Fruit fly (Drosophila melanogaster) whole organism, prepupa: ENCODE measurements around the gene CG31551.

Source experiments
- Blimp-1 ChIP-seq: fragments of 200-800 bp; sonication (Bioruptor generic); optimal IDR thresholded peaks from 3 replicates; lab custom pipeline; 2017; ENCODE audit warnings: missing biosample characterization, missing genetic modification characterization, mild to moderate bottlenecking, moderate library complexity, missing genetic modification reagents
- CG10631 ChIP-seq: fragments of 200-800 bp; sonication (Bioruptor generic); optimal IDR thresholded peaks from 2 replicates; lab custom pipeline; 2016; ENCODE audit warnings: missing biosample characterization, missing genetic modification characterization
- CG1621 ChIP-seq: fragments of 200-800 bp; sonication (Bioruptor generic); optimal IDR thresholded peaks from 3 replicates; lab custom pipeline; 2018; ENCODE audit warnings: missing biosample characterization, mild to moderate bottlenecking, missing genetic modification characterization
- CG16779 ChIP-seq: fragments of 200-800 bp; sonication (Bioruptor generic); optimal IDR thresholded peaks from 3 replicates; lab custom pipeline; 2017; ENCODE audit warnings: missing biosample characterization, mild to moderate bottlenecking, missing genetic modification characterization
- CG3032 ChIP-seq: fragments of 200-800 bp; optimal IDR thresholded peaks from 2 replicates; lab custom pipeline; 2019; ENCODE audit warnings: missing biosample characterization, mild to moderate bottlenecking, missing genetic modification characterization, moderate library complexity
- CG31627 ChIP-seq: fragments of 200-800 bp; sonication (Bioruptor generic); optimal IDR thresholded peaks from 3 replicates; lab custom pipeline; 2016; ENCODE audit warnings: missing biosample characterization, missing genetic modification characterization
- CG34406 ChIP-seq: fragments of 200-800 bp; sonication (Bioruptor generic); optimal IDR thresholded peaks from 3 replicates; lab custom pipeline; 2016; ENCODE audit warnings: missing biosample characterization, missing genetic modification characterization
- CG3919 ChIP-seq: fragments of 200-800 bp; sonication (Bioruptor generic); optimal IDR thresholded peaks from 3 replicates; lab custom pipeline; 2016; ENCODE audit warnings: missing biosample characterization, missing genetic modification characterization
- CG6163 ChIP-seq: fragments of 200-800 bp; sonication (Bioruptor generic); IDR thresholded peaks from 3 replicates; pipeline ENCODE4 v1.3.6; 2022; ENCODE audit warnings: missing biosample characterization, missing genetic modification characterization
- CG6276 ChIP-seq: fragments of 200-800 bp; sonication (Bioruptor generic); optimal IDR thresholded peaks from 2 replicates; lab custom pipeline; 2017; ENCODE audit warnings: missing biosample characterization, mild to moderate bottlenecking, missing genetic modification characterization
- CG6792 ChIP-seq: fragments of 200-800 bp; sonication (Bioruptor generic); optimal IDR thresholded peaks from 3 replicates; lab custom pipeline; 2016; ENCODE audit warnings: missing biosample characterization, missing genetic modification characterization
- CG6808 ChIP-seq: fragments of 200-800 bp; sonication (Bioruptor generic); optimal IDR thresholded peaks from 3 replicates; lab custom pipeline; 2017; ENCODE audit warnings: missing biosample characterization, missing genetic modification characterization, mild to moderate bottlenecking, moderate library complexity, missing genetic modification reagents
- CG6854 ChIP-seq: fragments of 200-800 bp; sonication (Bioruptor generic); optimal IDR thresholded peaks from 2 replicates; lab custom pipeline; 2017; ENCODE audit warnings: missing biosample characterization, mild to moderate bottlenecking, missing genetic modification characterization
- CG8119 ChIP-seq: fragments of 200-800 bp; sonication (Bioruptor generic); IDR thresholded peaks from 3 replicates; pipeline ENCODE4 v1.3.6; 2022; ENCODE audit warnings: missing biosample characterization, missing genetic modification characterization
- CG8319 ChIP-seq: fragments of 200-800 bp; sonication (Bioruptor generic); optimal IDR thresholded peaks from 3 replicates; lab custom pipeline; 2016; ENCODE audit warnings: missing biosample characterization, missing genetic modification characterization
- CG8632 ChIP-seq: fragments of 200-800 bp; sonication (Bioruptor generic); optimal IDR thresholded peaks from 3 replicates; lab custom pipeline; 2016; ENCODE audit warnings: missing biosample characterization, missing genetic modification characterization
- CG9139 ChIP-seq: fragments of 200-800 bp; sonication (Bioruptor generic); optimal IDR thresholded peaks from 3 replicates; lab custom pipeline; 2017; ENCODE audit warnings: missing biosample characterization, mild to moderate bottlenecking, missing genetic modification characterization
- Eip75B ChIP-seq: fragments of 200-800 bp; sonication (Bioruptor generic); optimal IDR thresholded peaks from 3 replicates; lab custom pipeline; 2016; ENCODE audit warnings: missing biosample characterization, missing genetic modification characterization
- Eip78C ChIP-seq: fragments of 200-800 bp; sonication (Bioruptor generic); peaks from one replicate; lab custom pipeline; 2016; ENCODE audit warnings: missing biosample characterization, missing genetic modification characterization
- Eip93F ChIP-seq: fragments of 200-800 bp; sonication (Bioruptor generic); optimal IDR thresholded peaks from 2 replicates; lab custom pipeline; 2016; ENCODE audit warnings: missing biosample characterization, mild to moderate bottlenecking, missing genetic modification characterization
- Ets21C ChIP-seq: fragments of 200-800 bp; sonication (Bioruptor generic); optimal IDR thresholded peaks from 3 replicates; lab custom pipeline; 2016; ENCODE audit warnings: missing biosample characterization, missing genetic modification characterization
- Gug ChIP-seq: fragments of 200-800 bp; sonication (Bioruptor generic); IDR thresholded peaks from 2 replicates; pipeline ENCODE4 v1.3.6; 2022; ENCODE audit warnings: missing biosample characterization, missing genetic modification characterization
- Hr38 ChIP-seq: sonication (Bioruptor generic); optimal IDR thresholded peaks from 2 replicates; lab custom pipeline; 2016; ENCODE audit warnings: missing biosample characterization, missing genetic modification characterization
- Hr4 ChIP-seq: fragments of 200-800 bp; sonication (Bioruptor generic); optimal IDR thresholded peaks from 3 replicates; lab custom pipeline; 2016; ENCODE audit warnings: missing biosample characterization, missing genetic modification characterization
- Lpt ChIP-seq: fragments of 200-800 bp; sonication (Bioruptor generic); optimal IDR thresholded peaks from 3 replicates; lab custom pipeline; 2016; ENCODE audit warnings: missing biosample characterization, missing genetic modification characterization
- OdsH ChIP-seq: fragments of 200-800 bp; sonication (Bioruptor generic); optimal IDR thresholded peaks from 3 replicates; lab custom pipeline; 2016; ENCODE audit warnings: missing biosample characterization, missing genetic modification characterization
- Sox102F ChIP-seq: fragments of 200-800 bp; sonication (Bioruptor generic); optimal IDR thresholded peaks from 2 replicates; lab custom pipeline; 2016; ENCODE audit warnings: missing biosample characterization, mild to moderate bottlenecking, missing genetic modification characterization
- Sox14 ChIP-seq: fragments of 200-800 bp; sonication (Bioruptor generic); optimal IDR thresholded peaks from 3 replicates; lab custom pipeline; 2016; ENCODE audit warnings: missing biosample characterization, missing genetic modification characterization
- achi ChIP-seq: fragments of 200-800 bp; sonication (Bioruptor generic); optimal IDR thresholded peaks from 3 replicates; lab custom pipeline; 2016; ENCODE audit warnings: missing biosample characterization, missing genetic modification characterization
- acj6 ChIP-seq: fragments of 200-800 bp; sonication (Bioruptor generic); optimal IDR thresholded peaks from 3 replicates; lab custom pipeline; 2016; ENCODE audit warnings: missing biosample characterization, missing genetic modification characterization
- cyc ChIP-seq: fragments of 200-800 bp; sonication (Bioruptor generic); optimal IDR thresholded peaks from 3 replicates; lab custom pipeline; 2016; ENCODE audit warnings: missing biosample characterization, missing genetic modification characterization
- dac ChIP-seq: fragments of 200-800 bp; sonication (Bioruptor generic); optimal IDR thresholded peaks from 2 replicates; lab custom pipeline; 2017; ENCODE audit warnings: missing biosample characterization, mild to moderate bottlenecking, missing genetic modification characterization
- esn ChIP-seq: fragments of 200-800 bp; sonication (Bioruptor generic); optimal IDR thresholded peaks from 2 replicates; lab custom pipeline; 2016; ENCODE audit warnings: missing biosample characterization, mild to moderate bottlenecking, missing genetic modification characterization, moderate library complexity
- fd59A ChIP-seq: fragments of 200-800 bp; sonication (Bioruptor generic); optimal IDR thresholded peaks from 2 replicates; lab custom pipeline; 2017; ENCODE audit warnings: missing biosample characterization, mild to moderate bottlenecking, missing genetic modification characterization, missing genetic modification reagents
- fd85E ChIP-seq: fragments of 200-800 bp; sonication (Bioruptor generic); optimal IDR thresholded peaks from 3 replicates; lab custom pipeline; 2016; ENCODE audit warnings: missing biosample characterization, missing genetic modification characterization
- fkh ChIP-seq: fragments of 200-800 bp; sonication (Bioruptor generic); optimal IDR thresholded peaks from 3 replicates; lab custom pipeline; 2017; ENCODE audit warnings: missing biosample characterization, mild to moderate bottlenecking, missing genetic modification characterization, moderate library complexity
- lz ChIP-seq: fragments of 200-800 bp; sonication (Bioruptor generic); optimal IDR thresholded peaks from 3 replicates; lab custom pipeline; 2016; ENCODE audit warnings: missing biosample characterization, missing genetic modification characterization
- net ChIP-seq: fragments of 200-800 bp; sonication (Bioruptor generic); optimal IDR thresholded peaks from 3 replicates; lab custom pipeline; 2016; ENCODE audit warnings: missing biosample characterization, missing genetic modification characterization
- pdm3 ChIP-seq: fragments of 200-800 bp; sonication (Bioruptor generic); optimal IDR thresholded peaks from 3 replicates; lab custom pipeline; 2016; ENCODE audit warnings: missing biosample characterization, missing genetic modification characterization
- spab ChIP-seq: fragments of 200-800 bp; sonication (Bioruptor generic); optimal IDR thresholded peaks from 2 replicates; lab custom pipeline; 2017; ENCODE audit warnings: missing biosample characterization, mild to moderate bottlenecking, missing genetic modification characterization, missing genetic modification reagents
- ss ChIP-seq, 2 experiments: fragments of 200-800 bp; sonication (Bioruptor generic); optimal IDR thresholded peaks; 2 replicates in 1 of 2; 3 replicates in 1 of 2; lab custom pipeline; 2017 to 2018; ENCODE audit warnings: mild to moderate bottlenecking in 2 of 2, missing biosample characterization in 2 of 2, missing genetic modification characterization in 2 of 2, moderate library complexity in 1 of 2
- svp ChIP-seq: fragments of 200-800 bp; sonication (Bioruptor generic); peaks from one replicate; lab custom pipeline; 2016; ENCODE audit warnings: missing biosample characterization, missing genetic modification characterization
- topi ChIP-seq: fragments of 200-800 bp; sonication (Bioruptor generic); optimal IDR thresholded peaks from 3 replicates; lab custom pipeline; 2016; ENCODE audit warnings: missing biosample characterization, missing genetic modification characterization
- vri ChIP-seq: fragments of 200-800 bp; sonication (Bioruptor generic); optimal IDR thresholded peaks from 3 replicates; lab custom pipeline; 2016; ENCODE audit warnings: missing biosample characterization, mild to moderate bottlenecking, missing genetic modification characterization

Gene CG31551

dm6 chr3R:5621714-5622405, 5.8 kb upstream of the CG31551 start (continued):
- no peak for TF ChIP-seq CG8632 (GFP tag; lab: Kevin White, UChicago)
- peak; percentile 62 for TF ChIP-seq CG1621 (tag; lab: Kevin White, UChicago)
- no peak for TF ChIP-seq CG10631 (GFP tag; lab: Kevin White, UChicago)
- peak; percentile 46 for TF ChIP-seq CG6854
- TF ChIP-seq esn (GFP tag; lab: Kevin White, UChicago): no peak
- no peak for TF ChIP-seq Blimp-1
- TF ChIP-seq fd85E (GFP tag; lab: Kevin White, UChicago): no peak
- TF ChIP-seq Lpt (GFP tag; lab: Kevin White, UChicago): no peak
- TF ChIP-seq CG9139 (GFP tag; lab: Kevin White, UChicago): peak; percentile 69
- TF ChIP-seq net (GFP tag; lab: Kevin White, UChicago): peak; percentile 6
- TF ChIP-seq CG16779 (tag; lab: Kevin White, UChicago): peak; percentile 22
- no peak for TF ChIP-seq Eip93F
- no peak for TF ChIP-seq fkh (GFP tag; lab: Kevin White, UChicago)
- no peak for TF ChIP-seq acj6 (GFP tag; lab: Kevin White, UChicago)
- TF ChIP-seq Gug (GFP tag; lab: Robert Waterston, UW): no peak
- TF ChIP-seq Sox14 (GFP tag; lab: Kevin White, UChicago): peak; percentile 85
- peak; percentile 70 for TF ChIP-seq Eip78C (GFP tag; lab: Kevin White, UChicago)
- no peak for TF ChIP-seq CG6792 (GFP tag; lab: Kevin White, UChicago)
- no peak for TF ChIP-seq Sox102F (GFP tag; lab: Kevin White, UChicago)
- no peak for TF ChIP-seq dac

dm6 chr3R:5622406-5622752, 5.3 kb upstream of the CG31551 start:
- TF ChIP-seq pdm3 (GFP tag; lab: Kevin White, UChicago) (no peak), Blimp-1 (no peak), OdsH (GFP tag; lab: Kevin White, UChicago) (no peak), Eip78C (GFP tag; lab: Kevin White, UChicago) (peak; percentile 18), svp (GFP tag; lab: Kevin White, UChicago) (peak; percentile 91)
- TF ChIP-seq, all 60 proteins: peak for 2

DNA sequence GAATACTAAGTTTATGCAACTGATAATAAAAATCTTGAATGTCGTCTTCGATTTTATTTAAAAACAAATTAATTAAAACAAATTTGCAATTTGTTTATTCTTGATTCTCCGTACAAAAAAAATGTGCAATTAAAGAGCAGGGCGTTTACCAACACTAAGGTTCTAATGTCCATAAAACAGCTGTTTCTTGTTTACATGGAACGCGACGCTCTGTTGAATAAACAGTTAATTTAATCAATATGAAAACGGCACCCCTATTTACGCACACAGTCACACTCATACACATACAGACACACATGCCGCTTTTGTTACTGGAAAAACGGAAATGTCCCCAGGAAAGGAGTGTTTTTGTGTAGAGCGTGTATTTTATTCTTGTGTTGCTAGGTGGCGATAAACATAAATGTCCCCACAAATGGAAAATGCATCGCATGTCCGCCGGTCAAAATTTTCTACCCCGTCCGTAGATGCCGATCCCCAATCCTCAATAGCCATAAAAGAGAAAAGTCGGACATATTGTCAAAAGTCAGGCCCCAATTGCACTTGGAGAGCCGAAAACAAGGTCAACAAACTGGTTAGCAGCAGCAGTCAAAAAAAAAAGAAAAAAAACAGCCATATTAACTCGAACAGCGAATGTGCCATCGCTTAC, 4.5 kb upstream of the CG31551 start:
- no peak for TF ChIP-seq acj6 (GFP tag; lab: Kevin White, UChicago)
- no peak for TF ChIP-seq CG31627
- peak; percentile 11 for TF ChIP-seq achi (GFP tag; lab: Kevin White, UChicago)
- TF ChIP-seq CG34406 (GFP tag; lab: Kevin White, UChicago): no peak
- TF ChIP-seq Sox102F (GFP tag; lab: Kevin White, UChicago): peak; percentile 35
- TF ChIP-seq Eip93F: no peak
- no peak for TF ChIP-seq Lpt (GFP tag; lab: Kevin White, UChicago)
- TF ChIP-seq CG6163 (GFP tag; lab: Robert Waterston, UW): no peak
- no peak for TF ChIP-seq Ets21C (GFP tag; lab: Kevin White, UChicago)
- TF ChIP-seq Gug (GFP tag; lab: Robert Waterston, UW): no peak
- TF ChIP-seq CG10631 (GFP tag; lab: Kevin White, UChicago): no peak
- peak; percentile 98 for TF ChIP-seq fkh (GFP tag; lab: Kevin White, UChicago)
- peak; percentile 29 for TF ChIP-seq Hr4 (GFP tag; lab: Kevin White, UChicago)
- TF ChIP-seq ss (GFP tag; optimal IDR thresholded peaks at IDR 0.05; lab: Kevin White, UChicago): peak in 1 of 2 experiments; percentile 31
- peak; percentile 28 for TF ChIP-seq CG16779 (tag; lab: Kevin White, UChicago)
- TF ChIP-seq topi (GFP tag; lab: Kevin White, UChicago): peak; percentile 47
- TF ChIP-seq CG6854: no peak
- peak; percentile 8 for TF ChIP-seq fd59A (GFP tag; lab: Kevin White, UChicago)
- TF ChIP-seq CG6808 (GFP tag; lab: Kevin White, UChicago): peak; percentile 21
- TF ChIP-seq CG8319 (GFP tag; lab: Kevin White, UChicago): no peak
- no peak for TF ChIP-seq Hr38 (GFP tag; lab: Kevin White, UChicago)
- peak; percentile 67 for TF ChIP-seq vri (GFP tag; lab: Kevin White, UChicago)
- peak; percentile 74 for TF ChIP-seq Eip78C (GFP tag; lab: Kevin White, UChicago)
- peak; percentile 33 for TF ChIP-seq CG6792 (GFP tag; lab: Kevin White, UChicago)
- TF ChIP-seq CG8119: no peak
- TF ChIP-seq CG3032 (tag; lab: Kevin White, UChicago): no peak
- peak; percentile 31 for TF ChIP-seq CG1621 (tag; lab: Kevin White, UChicago)
- TF ChIP-seq spab (GFP tag; lab: Kevin White, UChicago): peak; percentile 8
- TF ChIP-seq CG8632 (GFP tag; lab: Kevin White, UChicago): peak; percentile 4
- no peak for TF ChIP-seq svp (GFP tag; lab: Kevin White, UChicago)
- TF ChIP-seq cyc (GFP tag; lab: Kevin White, UChicago): no peak
- TF ChIP-seq esn (GFP tag; lab: Kevin White, UChicago): peak; percentile 34
- peak; percentile 14 for TF ChIP-seq lz (GFP tag; lab: Kevin White, UChicago)
- no peak for TF ChIP-seq CG3919
- no peak for TF ChIP-seq CG6276
- no peak for TF ChIP-seq Eip75B (GFP tag; lab: Kevin White, UChicago)
- no peak for TF ChIP-seq OdsH (GFP tag; lab: Kevin White, UChicago)
